Worm (Caenorhabditis elegans) whole organism, mixed stage, embryonic: ENCODE measurements around the gene mlck-1.

ENCODE experiments used
- ces-1 ChIP-seq: fragments of 150-350 bp; optimal IDR thresholded peaks from 2 replicates; lab custom pipeline; 2014; ENCODE audit warnings: missing biosample characterization, missing genetic modification reagents, missing genetic modification characterization
- lsy-2 ChIP-seq: fragments of 150-350 bp; optimal IDR thresholded peaks from 2 replicates; lab custom pipeline; 2014; ENCODE audit warnings: missing biosample characterization, missing genetic modification characterization
- mab-5 ChIP-seq: fragments of 150-350 bp; optimal IDR thresholded peaks from 2 replicates; lab custom pipeline; 2014; ENCODE audit warnings: missing biosample characterization, missing genetic modification characterization
- nhr-28 ChIP-seq: fragments of 150-350 bp; optimal IDR thresholded peaks from 2 replicates; lab custom pipeline; 2014; ENCODE audit warnings: missing biosample characterization, missing genetic modification characterization
- nhr-76 ChIP-seq: sonication (generic microtip); optimal IDR thresholded peaks from 2 replicates; lab custom pipeline; 2017; ENCODE audit warnings: missing biosample characterization, missing genetic modification characterization
- pha-4 ChIP-seq: fragments of 150-350 bp; optimal IDR thresholded peaks from 2 replicates; lab custom pipeline; 2018; ENCODE audit warnings: missing biosample characterization, missing genetic modification reagents, missing genetic modification characterization
- unc-120 ChIP-seq: sonication (generic microtip); optimal IDR thresholded peaks from 2 replicates; lab custom pipeline; 2017; ENCODE audit warnings: missing genetic modification characterization, missing compliant biosample characterization; ENCODE audit not compliant: poor library complexity, severe bottlenecking
- unc-39 ChIP-seq: fragments of 150-350 bp; optimal IDR thresholded peaks from 2 replicates; lab custom pipeline; 2014; ENCODE audit warnings: missing biosample characterization, missing genetic modification characterization

- no peak for TF ChIP-seq pha-4
- TF ChIP-seq mab-5: no peak
- TF ChIP-seq unc-39 (tag; lab: Kevin White, UChicago): no peak
- TF ChIP-seq unc-120 (tag; lab: Kevin White, UChicago): no peak
- TF ChIP-seq ces-1 (GFP tag; lab: Kevin White, UChicago): no peak
- no peak for TF ChIP-seq nhr-76
- TF ChIP-seq nhr-28 (tag; lab: Kevin White, UChicago): no peak
- TF ChIP-seq lsy-2 (tag; lab: Kevin White, UChicago): no peak
Observed at ce11 chrX:10085073-10085472, 15.5 kb upstream of the mlck-1 start.
